Fruit fly (Drosophila melanogaster) whole organism: ENCODE results near the gene CG9396.

ENCODE experiments used
- CG8478 ChIP-seq: fragments of >200 bp; optimal IDR thresholded peaks from 2 replicates; lab custom pipeline; 2018; ENCODE audit warnings: inconsistent platforms
- Dll ChIP-seq: fragments of >200 bp; optimal IDR thresholded peaks from 2 replicates; lab custom pipeline; 2017
- EcR ChIP-seq, 2 experiments: fragments of >200 bp; optimal IDR thresholded peaks; 2 replicates each; lab custom pipeline; 2017; ENCODE audit warnings: missing biosample characterization in 2 of 2, missing genetic modification characterization in 2 of 2, missing genetic modification reagents in 2 of 2
- pan ChIP-seq: fragments of >200 bp; optimal IDR thresholded peaks from 2 replicates; lab custom pipeline; 2017
- psq ChIP-seq: fragments of >200 bp; optimal IDR thresholded peaks from 2 replicates; lab custom pipeline; 2017
- usp ChIP-seq: fragments of >200 bp; optimal IDR thresholded peaks from 2 replicates; lab custom pipeline; 2017; ENCODE audit warnings: missing biosample characterization, missing genetic modification characterization, mixed read lengths

- no peak for TF ChIP-seq pan
- TF ChIP-seq psq (lab: Kevin White, UChicago): no peak
- no peak for TF ChIP-seq Dll
- no peak for TF ChIP-seq EcR (GFP tag; optimal IDR thresholded peaks at IDR 0.05; lab: Kevin White, UChicago)
- TF ChIP-seq CG8478 (lab: Kevin White, UChicago): no peak
- no peak for TF ChIP-seq usp (GFP tag; lab: Kevin White, UChicago)
Observed at dm6 chr3R:9543495-9544180, 27.8 kb downstream of the CG9396 start.
